Worm (Caenorhabditis elegans) whole organism, late embryonic: ENCODE results near the gene T12G3.4.

ENCODE experiments used
- C38D4.7 ChIP-seq: fragments of 200-800 bp; sonication (Bioruptor generic); optimal IDR thresholded peaks from 2 replicates; lab custom pipeline; 2018; ENCODE audit warnings: mild to moderate bottlenecking, missing genetic modification characterization, moderate library complexity, missing compliant biosample characterization
- F13H6.1 ChIP-seq: sonication (generic microtip); optimal IDR thresholded peaks from 2 replicates; lab custom pipeline; 2016; ENCODE audit warnings: missing genetic modification characterization, missing compliant biosample characterization
- K09A11.1 ChIP-seq: sonication (generic microtip); optimal IDR thresholded peaks from 2 replicates; lab custom pipeline; 2017; ENCODE audit warnings: antibody characterized with exemption, mild to moderate bottlenecking, missing genetic modification characterization, missing compliant biosample characterization; ENCODE audit not compliant: insufficient read depth
- T23F11.4 ChIP-seq: fragments of 200-800 bp; sonication (Bioruptor generic); optimal IDR thresholded peaks from 2 replicates; lab custom pipeline; 2018; ENCODE audit warnings: mild to moderate bottlenecking, missing genetic modification characterization, missing compliant biosample characterization
- ama-1 ChIP-seq: fragments of 150-350 bp; optimal IDR thresholded peaks from 2 replicates; lab custom pipeline; 2014
- ceh-14 ChIP-seq: sonication (generic microtip); optimal IDR thresholded peaks from 2 replicates; lab custom pipeline; 2016; ENCODE audit warnings: missing genotype, missing genetic modification characterization, missing compliant biosample characterization
- ceh-18 ChIP-seq: sonication (generic microtip); optimal IDR thresholded peaks from 2 replicates; lab custom pipeline; 2016; ENCODE audit warnings: missing genetic modification characterization, missing compliant biosample characterization
- ceh-2 ChIP-seq: sonication (generic microtip); optimal IDR thresholded peaks from 2 replicates; lab custom pipeline; 2016; ENCODE audit warnings: missing genotype, missing genetic modification characterization, missing compliant biosample characterization
- ceh-24 ChIP-seq: sonication (generic microtip); optimal IDR thresholded peaks from 2 replicates; lab custom pipeline; 2016; ENCODE audit warnings: mild to moderate bottlenecking, missing genetic modification characterization, missing compliant biosample characterization
- ceh-31 ChIP-seq: sonication (generic microtip); optimal IDR thresholded peaks from 2 replicates; lab custom pipeline; 2016; ENCODE audit warnings: missing genetic modification characterization, missing compliant biosample characterization
- ceh-45 ChIP-seq: fragments of 200-800 bp; sonication (Bioruptor generic); IDR thresholded peaks from 2 replicates; pipeline ENCODE4 v1.3.6; 2022; ENCODE audit warnings: missing genetic modification reagents, missing genetic modification characterization, missing compliant biosample characterization
- ceh-48 ChIP-seq: sonication (generic microtip); optimal IDR thresholded peaks from 2 replicates; lab custom pipeline; 2016; ENCODE audit warnings: missing genetic modification characterization, inconsistent platforms, missing compliant biosample characterization
- che-1 ChIP-seq: sonication (generic microtip); optimal IDR thresholded peaks from 2 replicates; lab custom pipeline; 2016; ENCODE audit warnings: mild to moderate bottlenecking, missing genetic modification characterization, missing compliant biosample characterization
- dve-1 ChIP-seq: sonication (generic microtip); optimal IDR thresholded peaks from 2 replicates; lab custom pipeline; 2017; ENCODE audit warnings: antibody characterized with exemption, mild to moderate bottlenecking, missing genetic modification characterization, missing compliant biosample characterization
- elt-2 ChIP-seq: sonication (generic microtip); optimal IDR thresholded peaks from 2 replicates; lab custom pipeline; 2016; ENCODE audit warnings: missing genetic modification reagents, missing genetic modification characterization, missing compliant biosample characterization
- fkh-10 ChIP-seq: fragments of 150-350 bp; optimal IDR thresholded peaks from 2 replicates; lab custom pipeline; 2014; ENCODE audit warnings: missing biosample characterization, missing genetic modification reagents, missing genetic modification characterization
- fkh-6 ChIP-seq: sonication (generic microtip); optimal IDR thresholded peaks from 2 replicates; lab custom pipeline; 2016; ENCODE audit warnings: missing genetic modification characterization, missing compliant biosample characterization
- gmeb-2 ChIP-seq: sonication (generic microtip); optimal IDR thresholded peaks from 2 replicates; lab custom pipeline; 2016; ENCODE audit warnings: missing genetic modification characterization, inconsistent platforms, missing compliant biosample characterization
- hlh-30 ChIP-seq: sonication (generic microtip); optimal IDR thresholded peaks from 2 replicates; lab custom pipeline; 2017; ENCODE audit warnings: antibody characterized with exemption, missing genetic modification characterization, missing compliant biosample characterization; ENCODE audit not compliant: insufficient read depth
- hlh-8 ChIP-seq: sonication (generic microtip); optimal IDR thresholded peaks from 2 replicates; lab custom pipeline; 2016; ENCODE audit warnings: missing genotype, missing genetic modification characterization, missing compliant biosample characterization
- lim-6 ChIP-seq: sonication (generic microtip); optimal IDR thresholded peaks from 2 replicates; lab custom pipeline; 2016; ENCODE audit warnings: missing genetic modification characterization, missing compliant biosample characterization
- lin-11 ChIP-seq: fragments of 200-800 bp; sonication (Bioruptor generic); optimal IDR thresholded peaks from 2 replicates; lab custom pipeline; 2018; ENCODE audit warnings: mild to moderate bottlenecking, missing genetic modification characterization, missing compliant biosample characterization
- nfya-1 ChIP-seq: sonication (generic microtip); optimal IDR thresholded peaks from 2 replicates; lab custom pipeline; 2017; ENCODE audit warnings: missing genetic modification characterization, mild to moderate bottlenecking, missing compliant biosample characterization, antibody characterized with exemption, moderate library complexity
- nhr-232 ChIP-seq: sonication (generic microtip); optimal IDR thresholded peaks from 2 replicates; lab custom pipeline; 2016; ENCODE audit warnings: missing genetic modification characterization, missing compliant biosample characterization
- npax-4 ChIP-seq: sonication (generic microtip); optimal IDR thresholded peaks from 2 replicates; lab custom pipeline; 2016; ENCODE audit warnings: missing genetic modification characterization, missing compliant biosample characterization
- odd-2 ChIP-seq: sonication (generic microtip); optimal IDR thresholded peaks from 2 replicates; lab custom pipeline; 2017; ENCODE audit warnings: antibody characterized with exemption, mild to moderate bottlenecking, missing genetic modification characterization, missing compliant biosample characterization
- pat-9 ChIP-seq: fragments of 200-800 bp; sonication (Bioruptor generic); optimal IDR thresholded peaks from 2 replicates; lab custom pipeline; 2018; ENCODE audit warnings: mild to moderate bottlenecking, missing genetic modification characterization, moderate library complexity, missing compliant biosample characterization
- pax-1 ChIP-seq: fragments of 150-350 bp; optimal IDR thresholded peaks from 2 replicates; lab custom pipeline; 2014; ENCODE audit warnings: missing biosample characterization, missing genetic modification characterization
- pha-2 ChIP-seq: sonication (generic microtip); optimal IDR thresholded peaks from 2 replicates; lab custom pipeline; 2017; ENCODE audit warnings: mild to moderate bottlenecking, missing genetic modification characterization, missing compliant biosample characterization
- pros-1 ChIP-seq: fragments of 150-350 bp; optimal IDR thresholded peaks from 2 replicates; lab custom pipeline; 2014; ENCODE audit warnings: missing biosample characterization, missing genetic modification reagents, missing genetic modification characterization
- sdc-2 ChIP-seq: sonication (generic microtip); optimal IDR thresholded peaks from 2 replicates; lab custom pipeline; 2016; ENCODE audit warnings: missing genotype, missing genetic modification characterization, missing compliant biosample characterization
- sox-2 ChIP-seq: fragments of 200-800 bp; sonication (Bioruptor generic); IDR thresholded peaks from 2 replicates; pipeline ENCODE4 v1.3.6; 2022; ENCODE audit warnings: missing genetic modification reagents, missing genetic modification characterization, missing compliant biosample characterization
- sox-4 ChIP-seq: sonication (generic microtip); optimal IDR thresholded peaks from 2 replicates; lab custom pipeline; 2017; ENCODE audit warnings: mild to moderate bottlenecking, missing genetic modification characterization, inconsistent platforms, missing compliant biosample characterization
- tbx-7 ChIP-seq: sonication (generic microtip); optimal IDR thresholded peaks from 2 replicates; lab custom pipeline; 2016; ENCODE audit warnings: missing genotype, missing genetic modification characterization, missing compliant biosample characterization
- unc-3 ChIP-seq, 2 experiments: fragments of 200-800 bp in 1 of 2; sonication (Bioruptor generic) in 1 of 2; sonication (generic microtip) in 1 of 2; conservative IDR thresholded peaks in 1 of 2; optimal IDR thresholded peaks in 1 of 2; 2 replicates each; pipeline versions ENCODE4 v1.3.6 to Lab custom; 2016 to 2022; ENCODE audit warnings: missing compliant biosample characterization in 2 of 2, missing genetic modification characterization in 2 of 2, missing genetic modification reagents in 1 of 2
- unc-55 ChIP-seq: sonication (generic microtip); optimal IDR thresholded peaks from 2 replicates; lab custom pipeline; 2017; ENCODE audit warnings: missing biosample characterization, missing genetic modification reagents, missing genetic modification characterization
- ztf-16 ChIP-seq: sonication (generic microtip); optimal IDR thresholded peaks from 2 replicates; lab custom pipeline; 2017; ENCODE audit warnings: missing genetic modification characterization, missing compliant biosample characterization

T12G3.4 gene

ce11 chrIV:12088898-12089297 lies 40.8 kb downstream of the T12G3.4 start:
- no peak for TF ChIP-seq ceh-48 (tag; lab: Kevin White, UChicago)
- no peak for TF ChIP-seq sox-2
- TF ChIP-seq sdc-2 = no peak
- peak; percentile 73 for TF ChIP-seq ama-1 (lab: Kevin White, UChicago)
- TF ChIP-seq pax-1 (tag; lab: Kevin White, UChicago) = no peak
- TF ChIP-seq nfya-1 = peak; percentile 52
- TF ChIP-seq ceh-31 (tag; lab: Kevin White, UChicago) = peak; percentile 35

ce11 chrIV:12089551-12089950 lies 41.5 kb downstream of the T12G3.4 start, which contains the start of gene F11A10.6:
TSS of gene F11A10.6 (minus strand) at chrIV:12089651.
- TF ChIP-seq odd-2 (no peak), fkh-6 (tag; lab: Kevin White, UChicago) (no peak), ceh-2 (tag; lab: Kevin White, UChicago) (no peak), npax-4 (tag; lab: Kevin White, UChicago) (no peak), nhr-232 (no peak), unc-55 (GFP tag; lab: Kevin White, UChicago) (no peak), ama-1 (lab: Kevin White, UChicago) (no peak), ceh-14 (no peak), che-1 (tag; lab: Kevin White, UChicago) (no peak), unc-3 (GFP tag; conservative IDR thresholded peaks at IDR 0.05; lab: Robert Waterston, UW) (no peak), unc-3 (tag; optimal IDR thresholded peaks at IDR 0.05; lab: Kevin White, UChicago) (no peak), gmeb-2 (tag; lab: Kevin White, UChicago) (no peak), ceh-45 (no peak), nfya-1 (no peak), lin-11 (tag; lab: Kevin White, UChicago) (no peak), ceh-18 (tag; lab: Kevin White, UChicago) (no peak), pha-2 (no peak), pax-1 (tag; lab: Kevin White, UChicago) (no peak), C38D4.7 (GFP tag; lab: Kevin White, UChicago) (no peak), lim-6 (tag; lab: Kevin White, UChicago) (no peak), sox-4 (tag; lab: Kevin White, UChicago) (no peak)

ce11 chrIV:12092113-12092512 lies 44.1 kb downstream of the T12G3.4 start, which contains the start of gene mig-32:
TSS of gene mig-32 (minus strand) at chrIV:12092213.
- TF ChIP-seq pax-1 (tag; lab: Kevin White, UChicago) = no peak
- TF ChIP-seq hlh-30 (tag; lab: Kevin White, UChicago) = no peak
- TF ChIP-seq elt-2 = no peak
- TF ChIP-seq pat-9 (tag; lab: Kevin White, UChicago) = no peak
- TF ChIP-seq npax-4 (tag; lab: Kevin White, UChicago) = no peak
- no peak for TF ChIP-seq hlh-8 (tag; lab: Kevin White, UChicago)
- no peak for TF ChIP-seq che-1 (tag; lab: Kevin White, UChicago)
- no peak for TF ChIP-seq F13H6.1 (tag; lab: Kevin White, UChicago)
- TF ChIP-seq, all 69 proteins: peak for 0

ce11 chrIV:12093384-12093783 lies 45.3 kb downstream of the T12G3.4 start, which contains the start of gene cpsf-4:
TSS of gene cpsf-4 (minus strand) at chrIV:12093445.
- no peak for TF ChIP-seq ceh-48 (tag; lab: Kevin White, UChicago)
- no peak for TF ChIP-seq K09A11.1 (tag; lab: Kevin White, UChicago)
- no peak for TF ChIP-seq pat-9 (tag; lab: Kevin White, UChicago)
- TF ChIP-seq lin-11 (tag; lab: Kevin White, UChicago) = no peak
- no peak for TF ChIP-seq ceh-24 (tag; lab: Kevin White, UChicago)
- TF ChIP-seq pros-1 (tag; lab: Kevin White, UChicago) = no peak
- TF ChIP-seq tbx-7 (tag; lab: Kevin White, UChicago) = no peak
- TF ChIP-seq lim-6 (tag; lab: Kevin White, UChicago) = no peak
- TF ChIP-seq T23F11.4 (GFP tag; lab: Kevin White, UChicago) = no peak
- TF ChIP-seq ztf-16 (tag; lab: Kevin White, UChicago) = no peak
- TF ChIP-seq fkh-10 = no peak
- TF ChIP-seq dve-1 (tag; lab: Kevin White, UChicago) = no peak
- no peak for TF ChIP-seq gmeb-2 (tag; lab: Kevin White, UChicago)
